Fruit fly (Drosophila melanogaster) whole organism, prepupa: Measurements from ENCODE around the gene CG13599.
A peak's percentile ranks its signal among the peaks of the same experiment; 100 is the strongest.

Experiments used
- Eip78C ChIP-seq: fragments of 200-800 bp; sonication (Bioruptor generic); peaks from one replicate; lab custom pipeline; 2016; ENCODE audit warnings: missing biosample characterization, missing genetic modification characterization
- Gug ChIP-seq: fragments of 200-800 bp; sonication (Bioruptor generic); IDR thresholded peaks from 2 replicates; pipeline ENCODE4 v1.3.6; 2022; ENCODE audit warnings: missing biosample characterization, missing genetic modification characterization
- OdsH ChIP-seq: fragments of 200-800 bp; sonication (Bioruptor generic); optimal IDR thresholded peaks from 3 replicates; lab custom pipeline; 2016; ENCODE audit warnings: missing biosample characterization, missing genetic modification characterization

dm6 chr3R:23942965-23943413, 11.6 kb downstream of the CG13599 start, which contains the start of gene Gdh:
- TF ChIP-seq Gug (GFP tag; lab: Robert Waterston, UW) (no peak), OdsH (GFP tag; lab: Kevin White, UChicago) (no peak), Eip78C (GFP tag; lab: Kevin White, UChicago) (peak; percentile 62)
